Worm (Caenorhabditis elegans): ENCODE measurements around the gene C54D2.6.
A peak's percentile ranks its signal among the peaks of the same experiment; 100 is the strongest.

C54D2.6 gene

DNA sequence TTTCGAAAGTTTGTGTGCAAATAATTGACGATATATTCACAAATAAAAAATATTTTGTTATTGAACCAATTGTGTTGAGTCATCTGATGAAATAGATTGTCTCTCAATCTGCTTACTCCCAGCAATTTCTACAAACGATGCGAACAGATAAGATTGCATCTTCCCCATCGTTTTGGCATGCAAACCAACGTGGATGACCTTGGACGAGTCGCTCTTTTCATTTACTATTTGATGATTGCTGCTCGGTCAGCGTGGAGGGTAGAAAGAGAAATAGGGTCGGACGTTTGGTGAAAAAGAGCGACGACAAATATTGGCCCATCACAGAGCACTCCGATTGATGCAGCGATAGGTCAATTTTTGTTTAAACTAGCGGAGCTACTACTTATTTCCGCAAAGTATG lies 21.6 kb downstream of the C54D2.6 start (continued):
- peak; percentile 63 for TF ChIP-seq snu-23 (GFP tag; optimal IDR thresholded peaks at IDR 0.05)
- no peak for TF ChIP-seq unc-30 (tag; optimal IDR thresholded peaks at IDR 0.05)
- TF ChIP-seq nhr-12 (tag; optimal IDR thresholded peaks at IDR 0.05): no peak
- no peak for TF ChIP-seq unc-86 (tag; optimal IDR thresholded peaks at IDR 0.05)
- TF ChIP-seq nhr-20 (tag; optimal IDR thresholded peaks at IDR 0.05): peak; percentile 65
- peak; percentile 30 for TF ChIP-seq efl-3 (GFP tag; optimal IDR thresholded peaks at IDR 0.05)
- no peak for TF ChIP-seq nhr-11 (tag; optimal IDR thresholded peaks at IDR 0.05)
- no peak for TF ChIP-seq irx-1 (tag; optimal IDR thresholded peaks at IDR 0.05)
- TF ChIP-seq nhr-19 (GFP tag; conservative IDR thresholded peaks at IDR 0.05): no peak
- TF ChIP-seq elt-2 (tag; optimal IDR thresholded peaks at IDR 0.05): peak; percentile 41
- TF ChIP-seq ces-1 (GFP tag; optimal IDR thresholded peaks at IDR 0.05): no peak
- TF ChIP-seq tbx-2 (tag; optimal IDR thresholded peaks at IDR 0.05): peak; percentile 30
- TF ChIP-seq zag-1 (tag; optimal IDR thresholded peaks at IDR 0.05): no peak
- TF ChIP-seq nhr-28 (tag; optimal IDR thresholded peaks at IDR 0.05): no peak
- no peak for TF ChIP-seq vab-15 (tag; optimal IDR thresholded peaks at IDR 0.05)
- TF ChIP-seq dsc-1 (tag; optimal IDR thresholded peaks at IDR 0.05): no peak
- peak; percentile 11 for TF ChIP-seq C16A3.4 (tag; optimal IDR thresholded peaks at IDR 0.05)
- no peak for TF ChIP-seq lin-15B (tag; optimal IDR thresholded peaks at IDR 0.05)
- TF ChIP-seq ztf-11 (tag; optimal IDR thresholded peaks at IDR 0.05): no peak
- TF ChIP-seq unc-130 (tag; optimal IDR thresholded peaks at IDR 0.05): peak; percentile 29
- peak; percentile 36 for TF ChIP-seq rnt-1 (tag; optimal IDR thresholded peaks at IDR 0.05)
- TF ChIP-seq ama-1 (optimal IDR thresholded peaks at IDR 0.05): peak; percentile 70
- TF ChIP-seq lir-3 (tag; optimal IDR thresholded peaks at IDR 0.05; ENCODE audit: poor library complexity): peak; percentile 11
- TF ChIP-seq lin-35 (GFP tag; optimal IDR thresholded peaks at IDR 0.05): peak in 1 of 2 experiments; percentile 14
- no peak for TF ChIP-seq sptf-1 (tag; optimal IDR thresholded peaks at IDR 0.05)
- TF ChIP-seq lin-14 (GFP tag; optimal IDR thresholded peaks at IDR 0.05): peak; percentile 87
- no peak for TF ChIP-seq snpc-4 (tag; optimal IDR thresholded peaks at IDR 0.05)
- peak; percentile 14 for TF ChIP-seq swsn-7 (tag; optimal IDR thresholded peaks at IDR 0.05)
- no peak for TF ChIP-seq unc-62 (GFP tag; optimal IDR thresholded peaks at IDR 0.05)
- peak; percentile 53 for TF ChIP-seq blmp-1 (tag; optimal IDR thresholded peaks at IDR 0.05)
- TF ChIP-seq C34B4.2 (tag; optimal IDR thresholded peaks at IDR 0.05): no peak
- TF ChIP-seq unc-98 (GFP tag; IDR thresholded peaks at IDR 0.05): no peak
- no peak for TF ChIP-seq ceh-90 (tag; optimal IDR thresholded peaks at IDR 0.05)
- TF ChIP-seq fos-1 (tag; optimal IDR thresholded peaks at IDR 0.05): peak; percentile 7
- no peak for TF ChIP-seq zip-4 (GFP tag; optimal IDR thresholded peaks at IDR 0.05)
- no peak for TF ChIP-seq isw-1 (GFP tag; IDR thresholded peaks at IDR 0.05)
- no peak for TF ChIP-seq sox-4 (tag; optimal IDR thresholded peaks at IDR 0.05)
- peak; percentile 56 for TF ChIP-seq nhr-47 (tag; optimal IDR thresholded peaks at IDR 0.05)

DNA sequence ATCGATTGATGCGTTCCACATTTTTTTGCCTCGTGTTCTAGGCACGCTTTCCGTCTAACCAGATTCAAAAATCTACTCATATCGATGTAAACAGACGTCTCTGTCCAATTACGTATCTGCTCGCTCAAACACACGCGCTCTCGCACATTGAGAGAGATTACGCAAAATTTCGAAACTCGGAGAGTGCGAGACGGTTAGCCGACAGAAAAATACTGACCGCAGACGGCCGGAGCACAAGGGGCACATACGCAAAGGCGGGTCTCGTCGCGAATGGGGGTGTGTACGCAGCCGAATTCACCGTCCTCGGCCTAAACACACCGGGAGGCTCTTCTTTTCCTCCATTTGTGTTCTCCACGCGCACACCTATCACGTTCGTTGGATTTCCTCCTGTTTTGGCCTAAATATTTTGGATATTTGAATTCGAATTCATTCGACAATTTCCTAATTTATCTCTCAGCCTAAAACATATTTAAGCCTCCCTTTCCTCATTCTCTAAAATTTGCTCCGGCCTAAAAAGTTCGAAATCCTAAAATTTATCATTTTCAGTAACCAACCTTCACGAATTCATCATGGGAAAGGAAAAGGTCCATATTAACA lies 24.1 kb downstream of the C54D2.6 start, which contains the start of gene eef-1A.2:
TSS of gene eef-1A.2 (plus strand) at position 547 of the 597 bp plus-strand sequence.
- TF ChIP-seq nhr-84 (tag; optimal IDR thresholded peaks at IDR 0.05) (peak; percentile 81), lsy-2 (tag; optimal IDR thresholded peaks at IDR 0.05) (peak; percentile 89 to 96), nhr-28 (tag; optimal IDR thresholded peaks at IDR 0.05) (peak; percentile 67), pqm-1 (tag; optimal IDR thresholded peaks at IDR 0.05) (peak; percentile 69), zag-1 (tag; optimal IDR thresholded peaks at IDR 0.05) (peak; percentile 71), nhr-20 (tag; optimal IDR thresholded peaks at IDR 0.05) (peak; percentile 97), nhr-237 (tag; optimal IDR thresholded peaks at IDR 0.05) (peak; percentile 94), nhr-85 (tag) (peak; percentile 98), snu-23 (GFP tag; optimal IDR thresholded peaks at IDR 0.05) (peak; percentile 97), ama-1 (optimal IDR thresholded peaks at IDR 0.05) (peak; percentile 74), nhr-77 (tag; optimal IDR thresholded peaks at IDR 0.05) (peak; percentile 97), egl-27 (tag; optimal IDR thresholded peaks at IDR 0.05) (peak; percentile 78 to 95), ceh-63 (GFP tag; optimal IDR thresholded peaks at IDR 0.05) (no peak), mab-9 (GFP tag; IDR thresholded peaks at IDR 0.05) (peak; percentile 78), lin-39 (tag; optimal IDR thresholded peaks at IDR 0.05) (peak; percentile 39), lin-35 (GFP tag; optimal IDR thresholded peaks at IDR 0.05) (peak; percentile 82 to 92), zip-4 (GFP tag; optimal IDR thresholded peaks at IDR 0.05) (peak; percentile 99), ceh-8 (GFP tag; optimal IDR thresholded peaks at IDR 0.05) (peak; percentile 92), C04F5.9 (tag; optimal IDR thresholded peaks at IDR 0.05) (peak; percentile 68), unc-30 (tag; optimal IDR thresholded peaks at IDR 0.05) (no peak), ceh-88 (GFP tag; IDR thresholded peaks at IDR 0.05) (peak; percentile 77), jun-1 (tag; optimal IDR thresholded peaks at IDR 0.05) (peak; percentile 97), lin-13 (GFP tag; optimal IDR thresholded peaks at IDR 0.05) (peak; percentile 97), blmp-1 (tag; optimal IDR thresholded peaks at IDR 0.05) (peak; percentile 55), snpc-4 (tag; optimal IDR thresholded peaks at IDR 0.05) (peak; percentile 75)
